Fruit fly (Drosophila melanogaster) whole organism, pupa: ENCODE data around the gene Acbp1.

Experiments
- CG10348 ChIP-seq: fragments of 200-800 bp; sonication (Bioruptor generic); IDR thresholded peaks from 2 replicates; pipeline ENCODE4 v1.3.6; 2022; ENCODE audit warnings: missing biosample characterization, missing genetic modification characterization
- CG12605 ChIP-seq: fragments of 200-800 bp; sonication (Bioruptor generic); IDR thresholded peaks from 2 replicates; pipeline ENCODE4 v1.3.6; 2022; ENCODE audit warnings: missing biosample characterization, missing genetic modification characterization
- CG13204 ChIP-seq: fragments of 200-800 bp; sonication (Bioruptor generic); optimal IDR thresholded peaks from 2 replicates; lab custom pipeline; 2018; ENCODE audit warnings: missing biosample characterization, mild to moderate bottlenecking, missing genetic modification characterization, moderate library complexity
- CG14655 ChIP-seq: fragments of 200-800 bp; sonication (Bioruptor generic); optimal IDR thresholded peaks from 3 replicates; lab custom pipeline; 2017; ENCODE audit warnings: mild to moderate bottlenecking, missing biosample characterization, missing genetic modification reagents, missing genetic modification characterization
- CG15710 ChIP-seq: fragments of 200-800 bp; sonication (Bioruptor generic); optimal IDR thresholded peaks from 2 replicates; lab custom pipeline; 2018; ENCODE audit warnings: missing biosample characterization, mild to moderate bottlenecking, missing genetic modification characterization, moderate library complexity
- CG17806 ChIP-seq: fragments of 200-800 bp; sonication (Bioruptor generic); optimal IDR thresholded peaks from 2 replicates; lab custom pipeline; 2018; ENCODE audit warnings: missing biosample characterization, mild to moderate bottlenecking, missing genetic modification characterization, moderate library complexity
- CG32121 ChIP-seq: fragments of 200-800 bp; sonication (Bioruptor generic); IDR thresholded peaks from 2 replicates; pipeline ENCODE4 v1.3.6; 2022; ENCODE audit warnings: missing biosample characterization, missing genetic modification characterization
- CG34367 ChIP-seq: fragments of 200-800 bp; sonication (Bioruptor generic); optimal IDR thresholded peaks from 2 replicates; lab custom pipeline; 2018; ENCODE audit warnings: missing biosample characterization, mild to moderate bottlenecking, missing genetic modification characterization
- CG4496 ChIP-seq: fragments of 200-800 bp; sonication (Bioruptor generic); IDR thresholded peaks from 3 replicates; pipeline ENCODE4 v1.3.6; 2022; ENCODE audit warnings: missing biosample characterization, missing genetic modification characterization
- CG8159 ChIP-seq: fragments of 200-800 bp; sonication (Bioruptor generic); optimal IDR thresholded peaks from 3 replicates; lab custom pipeline; 2018; ENCODE audit warnings: missing biosample characterization, mild to moderate bottlenecking, missing genetic modification characterization, moderate library complexity
- CG8301 ChIP-seq: fragments of 200-800 bp; sonication (Bioruptor generic); optimal IDR thresholded peaks from 2 replicates; lab custom pipeline; 2018; ENCODE audit warnings: missing biosample characterization, mild to moderate bottlenecking, missing genetic modification characterization
- CG9948 ChIP-seq: fragments of 200-800 bp; sonication (Bioruptor generic); optimal IDR thresholded peaks from 2 replicates; lab custom pipeline; 2018; ENCODE audit warnings: missing biosample characterization, mild to moderate bottlenecking, missing genetic modification characterization, moderate library complexity
- D1 ChIP-seq: fragments of 200-800 bp; sonication (Bioruptor generic); optimal IDR thresholded peaks from 2 replicates; lab custom pipeline; 2018; ENCODE audit warnings: missing biosample characterization, mild to moderate bottlenecking, missing genetic modification characterization, moderate library complexity
- EcR ChIP-seq: fragments of 200-800 bp; sonication (Bioruptor generic); optimal IDR thresholded peaks from 3 replicates; lab custom pipeline; 2019; ENCODE audit warnings: missing biosample characterization, missing genetic modification characterization, mild to moderate bottlenecking, moderate library complexity, missing genetic modification reagents
- Ets98B ChIP-seq: fragments of 200-800 bp; sonication (Bioruptor generic); IDR thresholded peaks from 2 replicates; pipeline ENCODE4 v1.3.6; 2022; ENCODE audit warnings: missing biosample characterization, missing genetic modification characterization
- Pif1A ChIP-seq: fragments of 200-800 bp; sonication (Bioruptor generic); optimal IDR thresholded peaks from 3 replicates; lab custom pipeline; 2016; ENCODE audit warnings: missing biosample characterization, missing genetic modification characterization
- Pif1B ChIP-seq: fragments of 200-800 bp; sonication (Bioruptor generic); optimal IDR thresholded peaks from 3 replicates; lab custom pipeline; 2016; ENCODE audit warnings: missing biosample characterization, missing genetic modification characterization
- Snoo ChIP-seq: fragments of 200-800 bp; sonication (Bioruptor generic); optimal IDR thresholded peaks from 3 replicates; lab custom pipeline; 2017; ENCODE audit warnings: missing biosample characterization, mild to moderate bottlenecking, missing genetic modification characterization, inconsistent platforms
- fd96Ca ChIP-seq: fragments of 200-800 bp; sonication (Bioruptor generic); IDR thresholded peaks from 3 replicates; pipeline ENCODE4 v1.3.6; 2022; ENCODE audit warnings: missing biosample characterization, missing genetic modification characterization
- gl ChIP-seq: fragments of 200-800 bp; sonication (Bioruptor generic); optimal IDR thresholded peaks from 2 replicates; lab custom pipeline; 2018; ENCODE audit warnings: missing biosample characterization, mild to moderate bottlenecking, missing genetic modification characterization
- rn ChIP-seq: fragments of 200-800 bp; sonication (Bioruptor generic); IDR thresholded peaks from 2 replicates; pipeline ENCODE4 v1.3.6; 2022; ENCODE audit warnings: missing biosample characterization, missing genetic modification characterization

The Acbp1 gene

dm6 chr2L:8168075-8168474 lies 5.8 kb upstream of the Acbp1 start:
- peak; percentile 12 for TF ChIP-seq Pif1A (GFP tag; lab: Kevin White, UChicago)
- TF ChIP-seq CG8301 (tag; lab: Kevin White, UChicago): peak; percentile 25
- TF ChIP-seq CG14655: peak; percentile 30
- no peak for TF ChIP-seq Snoo
- no peak for TF ChIP-seq gl (tag; lab: Kevin White, UChicago)
- TF ChIP-seq Ets98B (GFP tag; lab: Robert Waterston, UW): no peak

- TF ChIP-seq CG32121: no peak
- TF ChIP-seq gl (tag; lab: Kevin White, UChicago): no peak
- TF ChIP-seq rn (GFP tag; lab: Robert Waterston, UW): no peak
Measured at dm6 chr2L:8165800-8166576, 3.7 kb upstream of the Acbp1 start.

DNA sequence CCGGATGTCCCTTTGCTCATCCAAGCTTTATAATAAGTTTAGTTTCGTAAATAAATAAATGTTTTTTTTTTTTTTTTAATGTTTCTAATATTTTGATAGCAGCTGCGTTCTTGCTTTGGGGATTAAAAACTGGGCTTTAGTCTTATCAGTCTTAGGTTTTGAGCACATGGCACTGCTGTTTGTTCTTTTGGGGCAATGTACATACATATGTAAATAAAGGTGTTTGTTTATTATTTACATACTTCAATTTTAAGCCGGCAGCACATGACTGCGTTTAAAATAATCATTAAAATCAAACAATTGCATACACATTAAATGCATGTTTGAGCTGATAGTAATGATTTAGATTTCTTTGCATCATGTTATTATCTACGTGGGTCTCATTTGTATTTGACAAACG lies 2.0 kb upstream of the Acbp1 start:
- TF ChIP-seq CG34367 (tag; lab: Kevin White, UChicago) (no peak), fd96Ca (GFP tag; lab: Robert Waterston, UW) (no peak), CG13204 (GFP tag; lab: Kevin White, UChicago) (no peak), CG17806 (tag; lab: Kevin White, UChicago) (no peak), EcR (GFP tag; lab: Kevin White, UChicago) (no peak), CG15710 (tag; lab: Kevin White, UChicago) (no peak), Ets98B (GFP tag; lab: Robert Waterston, UW) (no peak), CG8301 (tag; lab: Kevin White, UChicago) (no peak), CG14655 (no peak), CG10348 (GFP tag; lab: Robert Waterston, UW) (no peak)

dm6 chr2L:8163588-8164166 lies 1.4 kb upstream of the Acbp1 start:
- no peak for TF ChIP-seq CG14655
- TF ChIP-seq Snoo: no peak
- no peak for TF ChIP-seq CG12605 (GFP tag; lab: Robert Waterston, UW)
- TF ChIP-seq CG15710 (tag; lab: Kevin White, UChicago): no peak
- TF ChIP-seq CG17806 (tag; lab: Kevin White, UChicago): no peak
- TF ChIP-seq gl (tag; lab: Kevin White, UChicago): no peak
- no peak for TF ChIP-seq Pif1A (GFP tag; lab: Kevin White, UChicago)
- TF ChIP-seq CG13204 (GFP tag; lab: Kevin White, UChicago): no peak
- TF ChIP-seq CG32121: no peak
- TF ChIP-seq CG4496 (GFP tag; lab: Robert Waterston, UW): no peak
- no peak for TF ChIP-seq CG8159 (tag; lab: Kevin White, UChicago)
- no peak for TF ChIP-seq CG9948 (tag; lab: Kevin White, UChicago)
- TF ChIP-seq D1: no peak
- no peak for TF ChIP-seq CG8301 (tag; lab: Kevin White, UChicago)

DNA sequence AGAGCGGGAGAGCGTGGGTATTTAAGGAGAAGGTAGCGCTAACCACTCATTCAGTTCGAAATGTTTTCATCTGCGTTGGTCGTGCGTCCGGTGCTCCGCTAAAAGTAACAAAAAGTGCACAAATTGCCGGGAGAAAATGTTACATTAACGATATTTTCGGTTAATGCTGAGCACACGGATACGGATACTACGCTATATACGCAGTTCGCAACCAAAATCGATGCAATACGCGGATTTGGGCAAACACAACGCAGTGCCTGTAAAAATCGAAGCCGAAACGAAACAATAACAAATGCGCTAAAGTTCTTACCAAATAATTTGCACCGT lies 736 bp upstream of the Acbp1 start, which contains the start of gene Piezo:
Piezo (plus strand) TSS at position 49 of the 327 bp plus-strand sequence.
- TF ChIP-seq gl (tag; lab: Kevin White, UChicago): no peak
- TF ChIP-seq CG8159 (tag; lab: Kevin White, UChicago): no peak
- no peak for TF ChIP-seq Pif1B (GFP tag; lab: Kevin White, UChicago)
- no peak for TF ChIP-seq CG32121
- no peak for TF ChIP-seq Ets98B (GFP tag; lab: Robert Waterston, UW)
- TF ChIP-seq Snoo: no peak
- TF ChIP-seq CG4496 (GFP tag; lab: Robert Waterston, UW): no peak
- no peak for TF ChIP-seq fd96Ca (GFP tag; lab: Robert Waterston, UW)
- TF ChIP-seq CG13204 (GFP tag; lab: Kevin White, UChicago): no peak
- TF ChIP-seq rn (GFP tag; lab: Robert Waterston, UW): no peak
- no peak for TF ChIP-seq CG10348 (GFP tag; lab: Robert Waterston, UW)
- TF ChIP-seq CG14655: no peak
- TF ChIP-seq CG9948 (tag; lab: Kevin White, UChicago): no peak
- TF ChIP-seq D1: no peak
- no peak for TF ChIP-seq CG12605 (GFP tag; lab: Robert Waterston, UW)

- TF ChIP-seq EcR (GFP tag; lab: Kevin White, UChicago) (peak; percentile 99), CG10348 (GFP tag; lab: Robert Waterston, UW) (no peak)
Measured at dm6 chr2L:8161994-8162306, 302 bp downstream of the Acbp1 start.

DNA sequence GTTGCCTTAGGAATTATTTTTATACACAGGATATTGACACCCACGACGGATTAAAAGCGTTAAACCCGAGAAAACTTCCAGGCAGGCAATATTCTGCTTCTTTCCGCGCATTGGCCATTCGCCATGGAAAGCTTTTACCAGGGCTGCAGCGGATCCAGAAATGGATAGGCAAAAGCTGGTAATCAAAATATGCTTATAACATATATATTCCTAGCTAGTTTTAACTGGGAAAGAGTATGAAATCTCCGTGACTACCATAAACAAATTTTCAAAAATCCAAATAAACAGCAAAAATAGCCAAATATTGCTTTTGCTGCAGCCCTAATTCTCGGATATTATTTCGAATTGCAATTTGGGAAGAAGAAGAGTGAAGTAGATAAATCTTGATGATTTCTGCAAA lies 2.8 kb downstream of the Acbp1 start, which contains the start of the genes PAPLA1 and Rbsn-5:
PAPLA1 (minus strand) TSS at position 141 of the 400 bp plus-strand sequence.
Rbsn-5 (plus strand) TSS at position 335 of the 400 bp plus-strand sequence.
- peak; percentile 80 for TF ChIP-seq CG32121
- peak; percentile 90 for TF ChIP-seq Snoo
- peak; percentile 92 for TF ChIP-seq CG8159 (tag; lab: Kevin White, UChicago)
- peak; percentile 72 for TF ChIP-seq D1
- TF ChIP-seq CG15710 (tag; lab: Kevin White, UChicago): peak; percentile 90
- peak; percentile 76 for TF ChIP-seq CG12605 (GFP tag; lab: Robert Waterston, UW)
- TF ChIP-seq CG34367 (tag; lab: Kevin White, UChicago): peak; percentile 87
- peak; percentile 89 for TF ChIP-seq CG14655
- TF ChIP-seq CG4496 (GFP tag; lab: Robert Waterston, UW): peak; percentile 89
- TF ChIP-seq CG13204 (GFP tag; lab: Kevin White, UChicago): peak; percentile 59
- TF ChIP-seq CG17806 (tag; lab: Kevin White, UChicago): peak; percentile 94
- peak; percentile 94 for TF ChIP-seq Pif1A (GFP tag; lab: Kevin White, UChicago)
- peak; percentile 75 for TF ChIP-seq gl (tag; lab: Kevin White, UChicago)
- peak; percentile 88 for TF ChIP-seq Pif1B (GFP tag; lab: Kevin White, UChicago)
- peak; percentile 68 for TF ChIP-seq EcR (GFP tag; lab: Kevin White, UChicago)
- TF ChIP-seq rn (GFP tag; lab: Robert Waterston, UW): peak; percentile 92
- TF ChIP-seq CG10348 (GFP tag; lab: Robert Waterston, UW): peak; percentile 69; the same call in 1 of the 2 replicates
- TF ChIP-seq CG8301 (tag; lab: Kevin White, UChicago): peak; percentile 90
- peak; percentile 87 for TF ChIP-seq Ets98B (GFP tag; lab: Robert Waterston, UW)
- peak; percentile 91 for TF ChIP-seq CG9948 (tag; lab: Kevin White, UChicago)
- TF ChIP-seq fd96Ca (GFP tag; lab: Robert Waterston, UW): peak; percentile 92
